Worm (Caenorhabditis elegans) whole organism, mixed stage, embryonic: Measurements from ENCODE around the gene plpp-1.2.

Experiments
- M03D4.4 ChIP-seq: sonication (generic microtip); optimal IDR thresholded peaks from 2 replicates; lab custom pipeline; 2017; ENCODE audit warnings: mild to moderate bottlenecking, missing genetic modification characterization, missing compliant biosample characterization
- blmp-1 ChIP-seq: fragments of 150-350 bp; optimal IDR thresholded peaks from 2 replicates; lab custom pipeline; 2014; ENCODE audit warnings: missing biosample characterization, missing genetic modification characterization
- ceh-39 ChIP-seq: fragments of 150-350 bp; optimal IDR thresholded peaks from 2 replicates; lab custom pipeline; 2014; ENCODE audit warnings: missing biosample characterization, missing genetic modification characterization
- ceh-43 ChIP-seq: fragments of 200-800 bp; sonication (Bioruptor generic); optimal IDR thresholded peaks from 2 replicates; lab custom pipeline; 2018; ENCODE audit warnings: mild to moderate bottlenecking, missing genetic modification characterization, moderate library complexity, missing compliant biosample characterization
- ceh-83 ChIP-seq: fragments of 200-800 bp; sonication (Bioruptor generic); optimal IDR thresholded peaks from 2 replicates; lab custom pipeline; 2018; ENCODE audit warnings: mild to moderate bottlenecking, missing genetic modification characterization, missing compliant biosample characterization
- ces-1 ChIP-seq: fragments of 150-350 bp; optimal IDR thresholded peaks from 2 replicates; lab custom pipeline; 2014; ENCODE audit warnings: missing biosample characterization, missing genetic modification reagents, missing genetic modification characterization
- cnd-1 ChIP-seq: fragments of 200-800 bp; sonication (Bioruptor generic); optimal IDR thresholded peaks from 2 replicates; lab custom pipeline; 2018; ENCODE audit warnings: mild to moderate bottlenecking, missing genetic modification characterization, missing compliant biosample characterization
- drap-1 ChIP-seq: fragments of 200-800 bp; sonication (Bioruptor generic); optimal IDR thresholded peaks from 3 replicates; lab custom pipeline; 2018; ENCODE audit warnings: mild to moderate bottlenecking, missing genetic modification characterization, missing compliant biosample characterization
- elt-1 ChIP-seq: sonication (generic microtip); optimal IDR thresholded peaks from 2 replicates; lab custom pipeline; 2017; ENCODE audit warnings: missing genetic modification characterization, mild to moderate bottlenecking, missing compliant biosample characterization, antibody characterized with exemption, moderate library complexity, borderline replicate concordance; ENCODE audit not compliant: insufficient read depth
- ham-2 ChIP-seq: fragments of 200-800 bp; sonication (Bioruptor generic); optimal IDR thresholded peaks from 2 replicates; lab custom pipeline; 2018; ENCODE audit warnings: mild to moderate bottlenecking, missing genetic modification characterization, missing compliant biosample characterization
- hlh-1 ChIP-seq: fragments of 150-350 bp; optimal IDR thresholded peaks from 2 replicates; lab custom pipeline; 2014; ENCODE audit warnings: missing biosample characterization, missing genetic modification reagents, missing genetic modification characterization
- lin-13 ChIP-seq: fragments of 150-350 bp; optimal IDR thresholded peaks from 2 replicates; lab custom pipeline; 2014; ENCODE audit warnings: missing biosample characterization, missing genetic modification characterization
- lin-32 ChIP-seq: fragments of 200-800 bp; sonication (Bioruptor generic); optimal IDR thresholded peaks from 2 replicates; lab custom pipeline; 2018; ENCODE audit warnings: mild to moderate bottlenecking, missing genetic modification characterization, missing compliant biosample characterization
- lsy-2 ChIP-seq: fragments of 150-350 bp; optimal IDR thresholded peaks from 2 replicates; lab custom pipeline; 2014; ENCODE audit warnings: missing biosample characterization, missing genetic modification characterization
- mab-5 ChIP-seq: fragments of 150-350 bp; optimal IDR thresholded peaks from 2 replicates; lab custom pipeline; 2014; ENCODE audit warnings: missing biosample characterization, missing genetic modification characterization
- mep-1 ChIP-seq: fragments of 150-350 bp; optimal IDR thresholded peaks from 2 replicates; lab custom pipeline; 2017; ENCODE audit warnings: missing biosample characterization, missing genetic modification reagents, missing genetic modification characterization, inconsistent platforms
- mls-2 ChIP-seq: sonication (generic microtip); optimal IDR thresholded peaks from 2 replicates; lab custom pipeline; 2016; ENCODE audit warnings: mild to moderate bottlenecking, missing genetic modification characterization, moderate library complexity, missing compliant biosample characterization
- nhr-2 ChIP-seq: fragments of 150-350 bp; optimal IDR thresholded peaks from 2 replicates; lab custom pipeline; 2014; ENCODE audit warnings: missing biosample characterization, missing genetic modification characterization
- nhr-237 ChIP-seq: fragments of 150-350 bp; optimal IDR thresholded peaks from 2 replicates; lab custom pipeline; 2014; ENCODE audit warnings: missing biosample characterization, missing genetic modification characterization
- nhr-28 ChIP-seq: fragments of 150-350 bp; optimal IDR thresholded peaks from 2 replicates; lab custom pipeline; 2014; ENCODE audit warnings: missing biosample characterization, missing genetic modification characterization
- nhr-76 ChIP-seq: sonication (generic microtip); optimal IDR thresholded peaks from 2 replicates; lab custom pipeline; 2017; ENCODE audit warnings: missing biosample characterization, missing genetic modification characterization
- pha-4 ChIP-seq: fragments of 150-350 bp; optimal IDR thresholded peaks from 2 replicates; lab custom pipeline; 2018; ENCODE audit warnings: missing biosample characterization, missing genetic modification reagents, missing genetic modification characterization
- sem-2 ChIP-seq: fragments of 200-800 bp; sonication (Bioruptor generic); optimal IDR thresholded peaks from 2 replicates; lab custom pipeline; 2018; ENCODE audit warnings: mild to moderate bottlenecking, missing genetic modification characterization, missing compliant biosample characterization
- snpc-4 ChIP-seq: fragments of 150-350 bp; optimal IDR thresholded peaks from 2 replicates; lab custom pipeline; 2014; ENCODE audit warnings: missing biosample characterization, missing genetic modification characterization
- sptf-1 ChIP-seq: sonication (generic microtip); optimal IDR thresholded peaks from 2 replicates; lab custom pipeline; 2017; ENCODE audit warnings: mild to moderate bottlenecking, missing genetic modification characterization, moderate library complexity, missing compliant biosample characterization
- tbx-8 ChIP-seq: fragments of 200-800 bp; sonication (Bioruptor generic); optimal IDR thresholded peaks from 2 replicates; lab custom pipeline; 2018; ENCODE audit warnings: mild to moderate bottlenecking, missing genetic modification characterization, moderate library complexity, missing compliant biosample characterization
- unc-120 ChIP-seq: sonication (generic microtip); optimal IDR thresholded peaks from 2 replicates; lab custom pipeline; 2017; ENCODE audit warnings: missing genetic modification characterization, missing compliant biosample characterization; ENCODE audit not compliant: poor library complexity, severe bottlenecking
- unc-39 ChIP-seq: fragments of 150-350 bp; optimal IDR thresholded peaks from 2 replicates; lab custom pipeline; 2014; ENCODE audit warnings: missing biosample characterization, missing genetic modification characterization
- unc-62 ChIP-seq: fragments of 150-350 bp; optimal IDR thresholded peaks from 2 replicates; lab custom pipeline; 2014; ENCODE audit warnings: missing biosample characterization, missing genetic modification reagents, missing genetic modification characterization
- zip-8 ChIP-seq: fragments of 150-350 bp; optimal IDR thresholded peaks from 2 replicates; lab custom pipeline; 2014; ENCODE audit warnings: missing biosample characterization, missing genetic modification characterization
- ztf-11 ChIP-seq: fragments of 150-350 bp; optimal IDR thresholded peaks from 2 replicates; lab custom pipeline; 2014; ENCODE audit warnings: missing biosample characterization, missing genetic modification characterization

Gene plpp-1.2

ce11 chrII:6491187-6491586 is 5.9 kb downstream of the plpp-1.2 start:
- TF ChIP-seq elt-1 (tag; lab: Kevin White, UChicago) (no peak), hlh-1 (tag; lab: Kevin White, UChicago) (no peak), mep-1 (tag; lab: Kevin White, UChicago) (no peak), drap-1 (GFP tag; lab: Kevin White, UChicago) (no peak), mls-2 (no peak), ces-1 (GFP tag; lab: Kevin White, UChicago) (no peak), ztf-11 (no peak), unc-62 (GFP tag; lab: Kevin White, UChicago) (no peak), nhr-76 (tag; lab: Kevin White, UChicago) (no peak), snpc-4 (tag; lab: Kevin White, UChicago) (no peak), lin-13 (tag; lab: Kevin White, UChicago) (no peak)

ce11 chrII:6491817-6492452 is 6.7 kb downstream of the plpp-1.2 start, which contains the start of the genes T28D9.11 and T28D9.1:
TSS of gene T28D9.11 (minus strand) at chrII:6491993.
TSS of gene T28D9.1 (plus strand) at chrII:6492402.
- TF ChIP-seq lin-32 (GFP tag; lab: Kevin White, UChicago) (peak; percentile 31), drap-1 (GFP tag; lab: Kevin White, UChicago) (peak; percentile 48), pha-4 (tag; lab: Kevin White, UChicago) (no peak), lsy-2 (tag; lab: Kevin White, UChicago) (no peak), nhr-2 (no peak), mls-2 (peak; percentile 67), unc-120 (tag; lab: Kevin White, UChicago) (peak; percentile 37), sem-2 (GFP tag; lab: Kevin White, UChicago) (no peak), sptf-1 (tag; lab: Kevin White, UChicago) (peak; percentile 64), unc-62 (GFP tag; lab: Kevin White, UChicago) (no peak), ceh-83 (GFP tag; lab: Kevin White, UChicago) (no peak), ztf-11 (peak; percentile 29), zip-8 (no peak), mab-5 (tag; lab: Kevin White, UChicago) (no peak), nhr-76 (tag; lab: Kevin White, UChicago) (no peak), ceh-43 (GFP tag; lab: Kevin White, UChicago) (peak; percentile 19), nhr-237 (no peak), nhr-28 (no peak), ceh-39 (no peak), ces-1 (GFP tag; lab: Kevin White, UChicago) (no peak), ham-2 (GFP tag; lab: Kevin White, UChicago) (peak; percentile 58), elt-1 (tag; lab: Kevin White, UChicago) (no peak), hlh-1 (tag; lab: Kevin White, UChicago) (peak; percentile 29), cnd-1 (tag; lab: Kevin White, UChicago) (peak; percentile 75), M03D4.4 (peak; percentile 74), tbx-8 (no peak)

DNA sequence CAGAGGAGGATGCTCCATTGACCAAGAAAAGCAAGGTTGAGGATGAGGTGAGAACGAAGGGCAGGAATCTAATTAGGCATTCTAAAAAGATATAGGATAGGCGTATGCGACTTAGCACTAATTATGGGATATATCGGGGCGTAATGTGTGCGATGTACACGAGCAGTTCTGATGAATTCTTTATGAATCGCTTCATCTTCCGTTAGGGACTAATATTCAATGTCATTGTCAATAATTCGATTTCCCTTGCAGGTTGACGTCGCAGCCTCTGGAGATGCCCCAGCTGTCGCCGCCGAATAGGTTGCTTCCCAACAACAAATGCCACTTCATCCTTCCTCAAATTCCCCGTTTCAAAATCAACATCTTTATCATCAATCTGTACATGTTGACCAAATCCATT is 7.9 kb downstream of the plpp-1.2 start:
- TF ChIP-seq nhr-76 (tag; lab: Kevin White, UChicago) (no peak), ces-1 (GFP tag; lab: Kevin White, UChicago) (peak; percentile 90), blmp-1 (tag; lab: Kevin White, UChicago) (no peak), ztf-11 (no peak), ceh-39 (no peak), unc-120 (tag; lab: Kevin White, UChicago) (no peak), nhr-28 (no peak), lsy-2 (tag; lab: Kevin White, UChicago) (no peak), ham-2 (GFP tag; lab: Kevin White, UChicago) (no peak)

ce11 chrII:6493709-6494326 is 8.5 kb downstream of the plpp-1.2 start:
- no peak for TF ChIP-seq blmp-1 (tag; lab: Kevin White, UChicago)
- TF ChIP-seq snpc-4 (tag; lab: Kevin White, UChicago) = no peak
- no peak for TF ChIP-seq zip-8
- no peak for TF ChIP-seq ceh-43 (GFP tag; lab: Kevin White, UChicago)
- no peak for TF ChIP-seq lin-13 (tag; lab: Kevin White, UChicago)
- no peak for TF ChIP-seq nhr-28
- no peak for TF ChIP-seq ces-1 (GFP tag; lab: Kevin White, UChicago)
- TF ChIP-seq ztf-11 = no peak
- no peak for TF ChIP-seq unc-39
- no peak for TF ChIP-seq lsy-2 (tag; lab: Kevin White, UChicago)
- no peak for TF ChIP-seq ceh-39
- TF ChIP-seq sptf-1 (tag; lab: Kevin White, UChicago) = no peak
- no peak for TF ChIP-seq nhr-237
- no peak for TF ChIP-seq nhr-2
- no peak for TF ChIP-seq hlh-1 (tag; lab: Kevin White, UChicago)
